Worm (Caenorhabditis elegans) whole organism, L2 larva: Measurements from ENCODE around the gene taf-9.

Source experiments
- F13H6.1 ChIP-seq: sonication (generic microtip); optimal IDR thresholded peaks from 2 replicates; lab custom pipeline; 2016; ENCODE audit warnings: missing genetic modification characterization, missing compliant biosample characterization
- Y55F3AM.14 ChIP-seq: fragments of 200-800 bp; sonication (Bioruptor generic); optimal IDR thresholded peaks from 2 replicates; lab custom pipeline; 2018; ENCODE audit warnings: mild to moderate bottlenecking, missing genetic modification characterization, missing compliant biosample characterization
- aly-2 ChIP-seq: fragments of 150-350 bp; optimal IDR thresholded peaks from 2 replicates; lab custom pipeline; 2014; ENCODE audit warnings: missing biosample characterization, missing genetic modification characterization
- ama-1 ChIP-seq: fragments of 150-350 bp; optimal IDR thresholded peaks from 2 replicates; lab custom pipeline; 2018; ENCODE audit warnings: inconsistent platforms
- blmp-1 ChIP-seq: sonication (generic microtip); optimal IDR thresholded peaks from 2 replicates; lab custom pipeline; 2017; ENCODE audit warnings: missing genetic modification characterization, mild to moderate bottlenecking, missing compliant biosample characterization, antibody characterized with exemption, moderate library complexity; ENCODE audit not compliant: insufficient read depth
- ceh-16 ChIP-seq: fragments of 150-350 bp; optimal IDR thresholded peaks from 2 replicates; lab custom pipeline; 2014; ENCODE audit warnings: missing biosample characterization, missing genetic modification characterization
- crh-2 ChIP-seq: sonication (generic microtip); optimal IDR thresholded peaks from 2 replicates; lab custom pipeline; 2017; ENCODE audit warnings: missing biosample characterization, missing genetic modification characterization
- dmd-4 ChIP-seq: sonication (generic microtip); optimal IDR thresholded peaks from 2 replicates; lab custom pipeline; 2017; ENCODE audit warnings: missing biosample characterization, missing genetic modification characterization
- elt-3 ChIP-seq: sonication (generic microtip); optimal IDR thresholded peaks from 2 replicates; lab custom pipeline; 2017; ENCODE audit warnings: missing biosample characterization, missing genetic modification characterization
- fos-1 ChIP-seq: fragments of 150-350 bp; optimal IDR thresholded peaks from 2 replicates; lab custom pipeline; 2014; ENCODE audit warnings: missing biosample characterization, missing genetic modification characterization
- gmeb-1 ChIP-seq: fragments of 150-350 bp; optimal IDR thresholded peaks from 2 replicates; lab custom pipeline; 2014; ENCODE audit warnings: missing biosample characterization, missing genetic modification characterization
- lin-11 ChIP-seq: fragments of 150-350 bp; sonication (generic microtip); optimal IDR thresholded peaks from 2 replicates; lab custom pipeline; 2014; ENCODE audit warnings: missing biosample characterization, missing genetic modification characterization, inconsistent platforms, mixed read lengths
- lin-13 ChIP-seq: fragments of 150-350 bp; optimal IDR thresholded peaks from 2 replicates; lab custom pipeline; 2014; ENCODE audit warnings: missing biosample characterization, missing genetic modification reagents, missing genetic modification characterization
- lin-39 ChIP-seq: fragments of 150-350 bp; optimal IDR thresholded peaks from 2 replicates; lab custom pipeline; 2014; ENCODE audit warnings: missing biosample characterization, missing genetic modification reagents, missing genetic modification characterization
- lsy-2 ChIP-seq, 2 experiments: fragments of 150-350 bp in 1 of 2; sonication (generic microtip) in 1 of 2; optimal IDR thresholded peaks; 2 replicates each; lab custom pipeline; 2014 to 2017; ENCODE audit warnings: missing biosample characterization in 2 of 2, missing genetic modification characterization in 2 of 2
- mbf-1 ChIP-seq: sonication (generic microtip); optimal IDR thresholded peaks from 2 replicates; lab custom pipeline; 2017; ENCODE audit warnings: missing biosample characterization, missing genetic modification characterization
- nhr-10 ChIP-seq: sonication (generic microtip); optimal IDR thresholded peaks from 2 replicates; lab custom pipeline; 2017; ENCODE audit warnings: missing biosample characterization, missing genetic modification characterization
- nhr-11 ChIP-seq: fragments of 150-350 bp; optimal IDR thresholded peaks from 2 replicates; lab custom pipeline; 2014; ENCODE audit warnings: missing biosample characterization, missing genetic modification characterization
- nhr-129 ChIP-seq: fragments of 150-350 bp; optimal IDR thresholded peaks from 2 replicates; lab custom pipeline; 2014; ENCODE audit warnings: missing biosample characterization, missing genetic modification characterization
- nhr-23 ChIP-seq: fragments of 150-350 bp; optimal IDR thresholded peaks from 2 replicates; lab custom pipeline; 2014; ENCODE audit warnings: missing biosample characterization, missing genetic modification reagents, missing genetic modification characterization
- nhr-237 ChIP-seq: fragments of 150-350 bp; optimal IDR thresholded peaks from 2 replicates; lab custom pipeline; 2014; ENCODE audit warnings: missing biosample characterization, missing genetic modification characterization
- nhr-77 ChIP-seq: fragments of 150-350 bp; optimal IDR thresholded peaks from 2 replicates; lab custom pipeline; 2014; ENCODE audit warnings: missing biosample characterization, missing genetic modification characterization
- peb-1 ChIP-seq: fragments of 150-350 bp; optimal IDR thresholded peaks from 2 replicates; lab custom pipeline; 2014; ENCODE audit warnings: missing biosample characterization, missing genetic modification characterization
- sem-4 ChIP-seq: fragments of 150-350 bp; optimal IDR thresholded peaks from 2 replicates; lab custom pipeline; 2014; ENCODE audit warnings: missing biosample characterization, missing genetic modification reagents, missing genetic modification characterization
- sma-3 ChIP-seq: sonication (generic microtip); optimal IDR thresholded peaks from 2 replicates; lab custom pipeline; 2016; ENCODE audit warnings: missing genetic modification reagents, missing genetic modification characterization, missing compliant biosample characterization
- sma-9 ChIP-seq, 2 experiments: fragments of 150-350 bp in 1 of 2; sonication (generic microtip) in 1 of 2; optimal IDR thresholded peaks; 2 replicates each; lab custom pipeline; 2014 to 2016; ENCODE audit warnings: missing genetic modification characterization in 2 of 2, mild to moderate bottlenecking in 1 of 2, missing biosample characterization in 1 of 2, missing compliant biosample characterization in 1 of 2, missing genetic modification reagents in 1 of 2, moderate library complexity in 1 of 2
- snpc-4 ChIP-seq: fragments of 150-350 bp; optimal IDR thresholded peaks from 2 replicates; lab custom pipeline; 2014; ENCODE audit warnings: missing biosample characterization, missing genetic modification characterization
- unc-39 ChIP-seq: fragments of 150-350 bp; optimal IDR thresholded peaks from 2 replicates; lab custom pipeline; 2014; ENCODE audit warnings: missing biosample characterization, missing genetic modification characterization
- unc-55 ChIP-seq: fragments of 150-350 bp; sonication (generic microtip); optimal IDR thresholded peaks from 3 replicates; lab custom pipeline; 2014; ENCODE audit warnings: missing biosample characterization, missing genetic modification reagents, missing genetic modification characterization
- zag-1 ChIP-seq: fragments of 150-350 bp; optimal IDR thresholded peaks from 2 replicates; lab custom pipeline; 2014; ENCODE audit warnings: missing biosample characterization, missing genetic modification characterization
- ztf-1 ChIP-seq: fragments of 200-800 bp; sonication (Bioruptor generic); conservative IDR thresholded peaks from 2 replicates; pipeline ENCODE4 v1.3.6; 2022; ENCODE audit warnings: missing genetic modification characterization, missing compliant biosample characterization
- ztf-11 ChIP-seq: sonication (generic microtip); optimal IDR thresholded peaks from 2 replicates; lab custom pipeline; 2017; ENCODE audit warnings: missing biosample characterization, missing genetic modification characterization

The taf-9 gene

ce11 chrIII:13606016-13606530 lies 18.0 kb upstream of the taf-9 start, which contains the start of gene act-5:
act-5 (minus strand) TSS chrIII:13606066.
- TF ChIP-seq blmp-1 (tag; lab: Kevin White, UChicago) (no peak), gmeb-1 (tag; lab: Kevin White, UChicago) (peak; percentile 41), nhr-10 (no peak), nhr-237 (no peak), sma-9 (GFP tag; optimal IDR thresholded peaks at IDR 0.05; lab: Kevin White, UChicago) (peak; percentile 71), sma-9 (tag; optimal IDR thresholded peaks at IDR 0.05; lab: Kevin White, UChicago) (no peak), lin-39 (tag; lab: Kevin White, UChicago) (no peak), nhr-77 (no peak), nhr-129 (tag; lab: Kevin White, UChicago) (peak; percentile 60), sem-4 (no peak), elt-3 (tag; lab: Kevin White, UChicago) (no peak), F13H6.1 (tag; lab: Kevin White, UChicago) (peak; percentile 33), fos-1 (tag; lab: Kevin White, UChicago) (peak; percentile 91), lsy-2 (tag; optimal IDR thresholded peaks at IDR 0.05; lab: Kevin White, UChicago) (no peak), crh-2 (tag; lab: Kevin White, UChicago) (peak; percentile 87), nhr-11 (tag; lab: Kevin White, UChicago) (no peak), ztf-11 (tag; lab: Kevin White, UChicago) (no peak), dmd-4 (tag; lab: Kevin White, UChicago) (no peak), sma-3 (GFP tag; lab: Kevin White, UChicago) (no peak), unc-39 (no peak), ztf-1 (no peak)

- TF ChIP-seq fos-1 (tag; lab: Kevin White, UChicago) (peak; percentile 51), peb-1 (tag; lab: Kevin White, UChicago) (no peak)
Measured at ce11 chrIII:13606865-13607264, 17.2 kb upstream of the taf-9 start.

ce11 chrIII:13607833-13608232 lies 16.2 kb upstream of the taf-9 start, which contains the start of gene shpk-1:
shpk-1 (plus strand) TSS chrIII:13608020.
- TF ChIP-seq sma-9 (GFP tag; optimal IDR thresholded peaks at IDR 0.05; lab: Kevin White, UChicago) (peak; percentile 40), sma-9 (tag; optimal IDR thresholded peaks at IDR 0.05; lab: Kevin White, UChicago) (no peak), gmeb-1 (tag; lab: Kevin White, UChicago) (peak; percentile 46), zag-1 (tag; lab: Kevin White, UChicago) (no peak), fos-1 (tag; lab: Kevin White, UChicago) (peak; percentile 96), crh-2 (tag; lab: Kevin White, UChicago) (peak; percentile 77), F13H6.1 (tag; lab: Kevin White, UChicago) (peak; percentile 40), sem-4 (no peak), ztf-1 (no peak)

- TF ChIP-seq nhr-23 (tag; lab: Kevin White, UChicago) = no peak
Measured at ce11 chrIII:13614206-13614605, 9.9 kb upstream of the taf-9 start.

- TF ChIP-seq ztf-1 = no peak
- TF ChIP-seq lin-13 (GFP tag; lab: Kevin White, UChicago) = no peak
- TF ChIP-seq zag-1 (tag; lab: Kevin White, UChicago) = no peak
- TF ChIP-seq F13H6.1 (tag; lab: Kevin White, UChicago) = no peak
- no peak for TF ChIP-seq ama-1 (lab: Kevin White, UChicago)
- no peak for TF ChIP-seq aly-2 (tag; lab: Kevin White, UChicago)
- TF ChIP-seq snpc-4 (tag; lab: Kevin White, UChicago) = no peak
- no peak for TF ChIP-seq ztf-11 (tag; lab: Kevin White, UChicago)
- no peak for TF ChIP-seq lin-11 (tag; lab: Kevin White, UChicago)
- TF ChIP-seq nhr-77 = no peak
- TF ChIP-seq ceh-16 = no peak
- TF ChIP-seq unc-55 = no peak
- no peak for TF ChIP-seq lsy-2 (tag; optimal IDR thresholded peaks at IDR 0.05; lab: Kevin White, UChicago)
- TF ChIP-seq Y55F3AM.14 (GFP tag; lab: Kevin White, UChicago) = no peak
- no peak for TF ChIP-seq mbf-1
- no peak for TF ChIP-seq unc-39
- TF ChIP-seq fos-1 (tag; lab: Kevin White, UChicago) = no peak
Measured at ce11 chrIII:13614751-13615150, 9.3 kb upstream of the taf-9 start.
